Fruit fly (Drosophila melanogaster) whole organism, pupa: ENCODE data around the gene Usp5.
A peak's percentile ranks its signal among the peaks of the same experiment; 100 is the strongest.

Experiments used
- CG10348 ChIP-seq: fragments of 200-800 bp; sonication (Bioruptor generic); IDR thresholded peaks from 2 replicates; pipeline ENCODE4 v1.3.6; 2022; ENCODE audit warnings: missing biosample characterization, missing genetic modification characterization
- CG12605 ChIP-seq: fragments of 200-800 bp; sonication (Bioruptor generic); IDR thresholded peaks from 2 replicates; pipeline ENCODE4 v1.3.6; 2022; ENCODE audit warnings: missing biosample characterization, missing genetic modification characterization
- CG13204 ChIP-seq: fragments of 200-800 bp; sonication (Bioruptor generic); optimal IDR thresholded peaks from 2 replicates; lab custom pipeline; 2018; ENCODE audit warnings: missing biosample characterization, mild to moderate bottlenecking, missing genetic modification characterization, moderate library complexity
- CG14655 ChIP-seq: fragments of 200-800 bp; sonication (Bioruptor generic); optimal IDR thresholded peaks from 3 replicates; lab custom pipeline; 2017; ENCODE audit warnings: mild to moderate bottlenecking, missing biosample characterization, missing genetic modification reagents, missing genetic modification characterization
- CG15710 ChIP-seq: fragments of 200-800 bp; sonication (Bioruptor generic); optimal IDR thresholded peaks from 2 replicates; lab custom pipeline; 2018; ENCODE audit warnings: missing biosample characterization, mild to moderate bottlenecking, missing genetic modification characterization, moderate library complexity
- CG17806 ChIP-seq: fragments of 200-800 bp; sonication (Bioruptor generic); optimal IDR thresholded peaks from 2 replicates; lab custom pipeline; 2018; ENCODE audit warnings: missing biosample characterization, mild to moderate bottlenecking, missing genetic modification characterization, moderate library complexity
- CG32121 ChIP-seq: fragments of 200-800 bp; sonication (Bioruptor generic); IDR thresholded peaks from 2 replicates; pipeline ENCODE4 v1.3.6; 2022; ENCODE audit warnings: missing biosample characterization, missing genetic modification characterization
- CG34367 ChIP-seq: fragments of 200-800 bp; sonication (Bioruptor generic); optimal IDR thresholded peaks from 2 replicates; lab custom pipeline; 2018; ENCODE audit warnings: missing biosample characterization, mild to moderate bottlenecking, missing genetic modification characterization
- CG4496 ChIP-seq: fragments of 200-800 bp; sonication (Bioruptor generic); IDR thresholded peaks from 3 replicates; pipeline ENCODE4 v1.3.6; 2022; ENCODE audit warnings: missing biosample characterization, missing genetic modification characterization
- CG8159 ChIP-seq: fragments of 200-800 bp; sonication (Bioruptor generic); optimal IDR thresholded peaks from 3 replicates; lab custom pipeline; 2018; ENCODE audit warnings: missing biosample characterization, mild to moderate bottlenecking, missing genetic modification characterization, moderate library complexity
- CG8301 ChIP-seq: fragments of 200-800 bp; sonication (Bioruptor generic); optimal IDR thresholded peaks from 2 replicates; lab custom pipeline; 2018; ENCODE audit warnings: missing biosample characterization, mild to moderate bottlenecking, missing genetic modification characterization
- CG9948 ChIP-seq: fragments of 200-800 bp; sonication (Bioruptor generic); optimal IDR thresholded peaks from 2 replicates; lab custom pipeline; 2018; ENCODE audit warnings: missing biosample characterization, mild to moderate bottlenecking, missing genetic modification characterization, moderate library complexity
- D1 ChIP-seq: fragments of 200-800 bp; sonication (Bioruptor generic); optimal IDR thresholded peaks from 2 replicates; lab custom pipeline; 2018; ENCODE audit warnings: missing biosample characterization, mild to moderate bottlenecking, missing genetic modification characterization, moderate library complexity
- EcR ChIP-seq: fragments of 200-800 bp; sonication (Bioruptor generic); optimal IDR thresholded peaks from 3 replicates; lab custom pipeline; 2019; ENCODE audit warnings: missing biosample characterization, missing genetic modification characterization, mild to moderate bottlenecking, moderate library complexity, missing genetic modification reagents
- Ets98B ChIP-seq: fragments of 200-800 bp; sonication (Bioruptor generic); IDR thresholded peaks from 2 replicates; pipeline ENCODE4 v1.3.6; 2022; ENCODE audit warnings: missing biosample characterization, missing genetic modification characterization
- Pif1A ChIP-seq: fragments of 200-800 bp; sonication (Bioruptor generic); optimal IDR thresholded peaks from 3 replicates; lab custom pipeline; 2016; ENCODE audit warnings: missing biosample characterization, missing genetic modification characterization
- Pif1B ChIP-seq: fragments of 200-800 bp; sonication (Bioruptor generic); optimal IDR thresholded peaks from 3 replicates; lab custom pipeline; 2016; ENCODE audit warnings: missing biosample characterization, missing genetic modification characterization
- Snoo ChIP-seq: fragments of 200-800 bp; sonication (Bioruptor generic); optimal IDR thresholded peaks from 3 replicates; lab custom pipeline; 2017; ENCODE audit warnings: missing biosample characterization, mild to moderate bottlenecking, missing genetic modification characterization, inconsistent platforms
- fd96Ca ChIP-seq: fragments of 200-800 bp; sonication (Bioruptor generic); IDR thresholded peaks from 3 replicates; pipeline ENCODE4 v1.3.6; 2022; ENCODE audit warnings: missing biosample characterization, missing genetic modification characterization
- gl ChIP-seq: fragments of 200-800 bp; sonication (Bioruptor generic); optimal IDR thresholded peaks from 2 replicates; lab custom pipeline; 2018; ENCODE audit warnings: missing biosample characterization, mild to moderate bottlenecking, missing genetic modification characterization
- rn ChIP-seq: fragments of 200-800 bp; sonication (Bioruptor generic); IDR thresholded peaks from 2 replicates; pipeline ENCODE4 v1.3.6; 2022; ENCODE audit warnings: missing biosample characterization, missing genetic modification characterization

Usp5 gene

dm6 chr3L:3177872-3178271, 29.7 kb upstream of the Usp5 start:
- TF ChIP-seq CG12605 (GFP tag; lab: Robert Waterston, UW) = no peak
- TF ChIP-seq fd96Ca (GFP tag; lab: Robert Waterston, UW) = no peak
- no peak for TF ChIP-seq Snoo (tag; lab: Kevin White, UChicago)
- TF ChIP-seq CG15710 (tag; lab: Kevin White, UChicago) = no peak
- no peak for TF ChIP-seq CG34367 (tag; lab: Kevin White, UChicago)
- no peak for TF ChIP-seq rn (GFP tag; lab: Robert Waterston, UW)
- TF ChIP-seq Pif1B (GFP tag; lab: Kevin White, UChicago) = no peak
- TF ChIP-seq CG10348 = no peak
- no peak for TF ChIP-seq CG8159 (tag; lab: Kevin White, UChicago)
- no peak for TF ChIP-seq D1 (tag; lab: Kevin White, UChicago)
- no peak for TF ChIP-seq Ets98B
- TF ChIP-seq CG13204 (GFP tag; lab: Kevin White, UChicago) = no peak
- TF ChIP-seq CG32121 (GFP tag; lab: Robert Waterston, UW) = no peak

dm6 chr3L:3172445-3172844, 24.3 kb upstream of the Usp5 start, which contains the start of gene CG14963:
CG14963 (minus strand) TSS chr3L:3172545.
- TF ChIP-seq CG12605 (GFP tag; lab: Robert Waterston, UW) (no peak), CG9948 (tag; lab: Kevin White, UChicago) (no peak), CG8159 (tag; lab: Kevin White, UChicago) (no peak), CG10348 (no peak), CG4496 (GFP tag; lab: Robert Waterston, UW) (no peak), CG13204 (GFP tag; lab: Kevin White, UChicago) (no peak), CG32121 (GFP tag; lab: Robert Waterston, UW) (no peak), gl (tag; lab: Kevin White, UChicago) (no peak), CG14655 (GFP tag; lab: Kevin White, UChicago) (no peak), CG8301 (tag; lab: Kevin White, UChicago) (no peak), Ets98B (no peak), Pif1A (no peak), Snoo (tag; lab: Kevin White, UChicago) (no peak)

- TF ChIP-seq Pif1B (GFP tag; lab: Kevin White, UChicago) = no peak
- TF ChIP-seq EcR (GFP tag; lab: Kevin White, UChicago) = no peak
- no peak for TF ChIP-seq CG4496 (GFP tag; lab: Robert Waterston, UW)
- TF ChIP-seq, all 21 proteins: peak for 0
Measured at dm6 chr3L:3169107-3169506, 20.9 kb upstream of the Usp5 start, which contains the start of the genes CG32278 and CG32281. CG32278 (plus strand) TSS chr3L:3169286. CG32281 (plus strand) TSS chr3L:3169375.

- TF ChIP-seq CG10348 = no peak
- TF ChIP-seq fd96Ca (GFP tag; lab: Robert Waterston, UW) = no peak
- no peak for TF ChIP-seq CG12605 (GFP tag; lab: Robert Waterston, UW)
- TF ChIP-seq CG13204 (GFP tag; lab: Kevin White, UChicago) = no peak
- TF ChIP-seq EcR (GFP tag; lab: Kevin White, UChicago) = no peak
- no peak for TF ChIP-seq Snoo (tag; lab: Kevin White, UChicago)
- no peak for TF ChIP-seq CG15710 (tag; lab: Kevin White, UChicago)
- TF ChIP-seq CG4496 (GFP tag; lab: Robert Waterston, UW) = no peak
- no peak for TF ChIP-seq CG9948 (tag; lab: Kevin White, UChicago)
- TF ChIP-seq Pif1A = no peak
- no peak for TF ChIP-seq CG14655 (GFP tag; lab: Kevin White, UChicago)
Measured at dm6 chr3L:3166200-3166695, 18.1 kb upstream of the Usp5 start, which contains the start of gene Asciz. Asciz (minus strand) TSS chr3L:3166250.

- TF ChIP-seq EcR (GFP tag; lab: Kevin White, UChicago) (peak; percentile 35), CG8301 (tag; lab: Kevin White, UChicago) (no peak)
Measured at dm6 chr3L:3165399-3165798, 17.2 kb upstream of the Usp5 start.

- no peak for TF ChIP-seq Pif1A
- TF ChIP-seq CG4496 (GFP tag; lab: Robert Waterston, UW) = 0 out of 3 replicates have a peak, but pooled peaks have one; percentile 58
- TF ChIP-seq CG32121 (GFP tag; lab: Robert Waterston, UW) = 0 out of 2 replicates have a peak, but pooled peaks have one; percentile 37
- TF ChIP-seq Ets98B = 0 out of 2 replicates have a peak, but pooled peaks have one; percentile 19
- no peak for TF ChIP-seq rn (GFP tag; lab: Robert Waterston, UW)
- TF ChIP-seq CG34367 (tag; lab: Kevin White, UChicago) = no peak
- no peak for TF ChIP-seq CG12605 (GFP tag; lab: Robert Waterston, UW)
- peak; percentile 34; the same call in 1 of the 3 replicates for TF ChIP-seq fd96Ca (GFP tag; lab: Robert Waterston, UW)
Measured at dm6 chr3L:3164951-3165350, 16.8 kb upstream of the Usp5 start, which contains the start of gene CG32280. CG32280 (plus strand) TSS chr3L:3165181.

dm6 chr3L:3162584-3162983, 14.4 kb upstream of the Usp5 start:
- TF ChIP-seq Pif1B (GFP tag; lab: Kevin White, UChicago) (no peak), gl (tag; lab: Kevin White, UChicago) (no peak), CG4496 (GFP tag; lab: Robert Waterston, UW) (no peak), CG8301 (tag; lab: Kevin White, UChicago) (no peak), CG9948 (tag; lab: Kevin White, UChicago) (no peak), CG34367 (tag; lab: Kevin White, UChicago) (no peak), CG17806 (tag; lab: Kevin White, UChicago) (no peak), D1 (tag; lab: Kevin White, UChicago) (no peak), EcR (GFP tag; lab: Kevin White, UChicago) (no peak), Snoo (tag; lab: Kevin White, UChicago) (no peak)
